Worm (Caenorhabditis elegans) whole organism, midembryonic: Measurements from ENCODE around the gene C07D8.6.

Experiments
- T22C8.4 ChIP-seq: fragments of 200-800 bp; sonication (Bioruptor generic); IDR thresholded peaks from 2 replicates; pipeline ENCODE4 v1.3.6; 2022; ENCODE audit warnings: missing genetic modification characterization, missing compliant biosample characterization
- flt-1 ChIP-seq: fragments of 200-800 bp; sonication (Bioruptor generic); IDR thresholded peaks from 2 replicates; pipeline ENCODE4 v1.3.6; 2022; ENCODE audit warnings: missing genetic modification characterization, missing compliant biosample characterization
- klf-2 ChIP-seq: fragments of 200-800 bp; sonication (Bioruptor generic); conservative IDR thresholded peaks from 2 replicates; pipeline ENCODE4 v1.3.6; 2022; ENCODE audit warnings: missing genetic modification reagents, missing genetic modification characterization, missing compliant biosample characterization
- med-1 ChIP-seq: sonication (generic microtip); optimal IDR thresholded peaks from 2 replicates; lab custom pipeline; 2017; ENCODE audit warnings: missing genetic modification characterization, mild to moderate bottlenecking, missing compliant biosample characterization, antibody characterized with exemption, missing genetic modification reagents; ENCODE audit not compliant: insufficient read depth
- ref-1 ChIP-seq: fragments of 200-800 bp; sonication (Bioruptor generic); conservative IDR thresholded peaks from 2 replicates; pipeline ENCODE4 v1.3.6; 2022; ENCODE audit warnings: missing genetic modification reagents, missing genetic modification characterization, missing compliant biosample characterization
- ztf-29 ChIP-seq: fragments of 200-800 bp; sonication (Bioruptor generic); IDR thresholded peaks from 2 replicates; pipeline ENCODE4 v1.3.6; 2022; ENCODE audit warnings: missing genetic modification reagents, missing genetic modification characterization, missing compliant biosample characterization

- no peak for TF ChIP-seq med-1 (GFP tag; lab: Kevin White, UChicago)
- no peak for TF ChIP-seq ref-1 (GFP tag; lab: Robert Waterston, UW)
- TF ChIP-seq T22C8.4 = no peak
- TF ChIP-seq ztf-29 (GFP tag; lab: Robert Waterston, UW) = no peak
- no peak for TF ChIP-seq klf-2 (GFP tag; lab: Robert Waterston, UW)
- TF ChIP-seq flt-1 (GFP tag; lab: Robert Waterston, UW) = no peak
These were observed 21.1 kb upstream of the C07D8.6 start, which contains the start of gene spp-5 for ce11 chrX:7320115-7320711.
